Worm (Caenorhabditis elegans): ENCODE results near the gene F55B12.2.
A peak's percentile ranks its signal among the peaks of the same experiment; 100 is the strongest.

DNA sequence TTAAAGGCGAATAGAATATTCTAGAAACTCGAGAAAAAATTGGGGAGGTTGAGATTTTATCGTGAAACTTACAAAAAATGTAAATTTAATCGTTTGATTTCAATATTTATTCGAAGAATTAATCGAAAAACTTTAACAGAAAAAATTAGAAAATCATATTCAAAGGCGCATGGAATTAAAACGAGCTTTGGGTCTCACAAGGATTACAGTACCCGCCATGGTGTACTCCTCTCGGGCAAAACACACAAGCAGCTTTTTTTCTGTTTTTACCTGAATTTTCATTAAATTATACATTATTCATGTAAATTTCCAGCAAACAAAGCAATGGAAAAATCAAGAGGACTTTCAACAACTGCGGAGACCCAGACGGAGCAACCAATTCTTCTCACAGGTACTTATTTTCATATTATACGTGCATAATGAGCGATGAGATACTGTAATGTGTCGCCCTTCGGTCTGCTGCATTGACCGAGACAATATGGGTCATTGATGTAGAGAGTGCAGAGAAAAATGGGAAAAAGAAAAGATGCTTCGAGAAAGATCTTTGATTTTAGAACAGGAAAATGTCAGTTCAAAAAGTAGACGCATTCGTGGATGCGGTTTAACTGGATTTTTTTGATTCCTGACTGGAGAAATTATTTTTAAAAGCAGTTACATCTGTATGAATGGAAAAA, 29.4 kb downstream of the F55B12.2 start, which contains the start of the genes F53C11.4 and F53C11.5:
- TF ChIP-seq dsc-1 (tag; optimal IDR thresholded peaks at IDR 0.05), result peak; percentile 2
- TF ChIP-seq blmp-1 (tag; optimal IDR thresholded peaks at IDR 0.05), result peak; percentile 63
- peak; percentile 10 for TF ChIP-seq skn-1 (tag; optimal IDR thresholded peaks at IDR 0.05)
- TF ChIP-seq nhr-12 (tag; optimal IDR thresholded peaks at IDR 0.05), result no peak
